Worm (Caenorhabditis elegans): ENCODE results near the gene rsp-1.

ce11 chrII:11495307-11495706 lies 42.1 kb downstream of the rsp-1 start, which contains the start of the genes ooc-3 and B0334.4:
- TF ChIP-seq elt-3 (tag; optimal IDR thresholded peaks at IDR 0.05) (no peak), lin-13 (tag; optimal IDR thresholded peaks at IDR 0.05) (no peak), pha-4 (tag; optimal IDR thresholded peaks at IDR 0.05) (no peak), snpc-4 (tag; optimal IDR thresholded peaks at IDR 0.05) (no peak), mab-5 (tag; optimal IDR thresholded peaks at IDR 0.05) (no peak), unc-62 (GFP tag; optimal IDR thresholded peaks at IDR 0.05) (no peak), elt-1 (tag; optimal IDR thresholded peaks at IDR 0.05; ENCODE audit: borderline replicate concordance, insufficient read depth) (no peak), unc-39 (tag; optimal IDR thresholded peaks at IDR 0.05) (no peak), lsy-2 (tag; optimal IDR thresholded peaks at IDR 0.05) (peak; percentile 91), nhr-76 (tag; optimal IDR thresholded peaks at IDR 0.05) (no peak), blmp-1 (tag; optimal IDR thresholded peaks at IDR 0.05) (no peak), sem-2 (GFP tag; optimal IDR thresholded peaks at IDR 0.05) (no peak), ham-2 (GFP tag; optimal IDR thresholded peaks at IDR 0.05) (no peak)

All from whole organism, mixed stage, embryonic.